Worm (Caenorhabditis elegans) whole organism, early embryonic: ENCODE data around the gene Y67D8C.6.

Experiments
- B0310.2 ChIP-seq: sonication (generic microtip); optimal IDR thresholded peaks from 2 replicates; lab custom pipeline; 2016; ENCODE audit warnings: mild to moderate bottlenecking, missing genetic modification characterization, missing compliant biosample characterization
- F13C5.2 ChIP-seq: sonication (generic microtip); optimal IDR thresholded peaks from 2 replicates; lab custom pipeline; 2017; ENCODE audit warnings: mild to moderate bottlenecking, missing genetic modification characterization, inconsistent platforms, missing compliant biosample characterization
- aly-1 ChIP-seq: sonication (generic microtip); optimal IDR thresholded peaks from 2 replicates; lab custom pipeline; 2016; ENCODE audit warnings: missing genetic modification characterization, missing compliant biosample characterization
- ama-1 ChIP-seq: fragments of 150-350 bp; optimal IDR thresholded peaks from 2 replicates; lab custom pipeline; 2014
- ceh-13 ChIP-seq: fragments of 200-800 bp; sonication (Bioruptor generic); optimal IDR thresholded peaks from 2 replicates; lab custom pipeline; 2018; ENCODE audit warnings: mild to moderate bottlenecking, missing genetic modification characterization, missing compliant biosample characterization
- ceh-36 ChIP-seq: sonication (generic microtip); optimal IDR thresholded peaks from 2 replicates; lab custom pipeline; 2016; ENCODE audit warnings: missing genetic modification characterization, inconsistent platforms, missing compliant biosample characterization
- ets-7 ChIP-seq: sonication (generic microtip); optimal IDR thresholded peaks from 2 replicates; lab custom pipeline; 2016; ENCODE audit warnings: missing genotype, missing genetic modification characterization, missing compliant biosample characterization
- flt-1 ChIP-seq: fragments of 200-800 bp; sonication (Bioruptor generic); IDR thresholded peaks from 2 replicates; pipeline ENCODE4 v1.3.6; 2022; ENCODE audit warnings: missing genetic modification characterization, missing compliant biosample characterization
- hmbx-1 ChIP-seq: sonication (generic microtip); optimal IDR thresholded peaks from 2 replicates; lab custom pipeline; 2016; ENCODE audit warnings: mild to moderate bottlenecking, missing genetic modification characterization, missing compliant biosample characterization
- hmg-4 ChIP-seq: fragments of 200-800 bp; sonication (Bioruptor generic); optimal IDR thresholded peaks from 2 replicates; lab custom pipeline; 2018; ENCODE audit warnings: mild to moderate bottlenecking, missing genetic modification characterization, missing compliant biosample characterization
- hnd-1 ChIP-seq: sonication (generic microtip); optimal IDR thresholded peaks from 2 replicates; lab custom pipeline; 2016; ENCODE audit warnings: missing genetic modification characterization, missing compliant biosample characterization
- pes-1 ChIP-seq: fragments of 200-800 bp; sonication (Bioruptor generic); IDR thresholded peaks from 2 replicates; pipeline ENCODE4 v1.3.6; 2022; ENCODE audit warnings: missing genetic modification reagents, missing genetic modification characterization, missing compliant biosample characterization
- tbx-37 ChIP-seq: fragments of 200-800 bp; sonication (Bioruptor generic); conservative IDR thresholded peaks from 2 replicates; pipeline ENCODE4 v1.3.6; 2022; ENCODE audit warnings: missing genetic modification reagents, missing genetic modification characterization, missing compliant biosample characterization
- tra-4 ChIP-seq: sonication (generic microtip); optimal IDR thresholded peaks from 2 replicates; lab custom pipeline; 2017; ENCODE audit warnings: missing genetic modification characterization, missing compliant biosample characterization

DNA sequence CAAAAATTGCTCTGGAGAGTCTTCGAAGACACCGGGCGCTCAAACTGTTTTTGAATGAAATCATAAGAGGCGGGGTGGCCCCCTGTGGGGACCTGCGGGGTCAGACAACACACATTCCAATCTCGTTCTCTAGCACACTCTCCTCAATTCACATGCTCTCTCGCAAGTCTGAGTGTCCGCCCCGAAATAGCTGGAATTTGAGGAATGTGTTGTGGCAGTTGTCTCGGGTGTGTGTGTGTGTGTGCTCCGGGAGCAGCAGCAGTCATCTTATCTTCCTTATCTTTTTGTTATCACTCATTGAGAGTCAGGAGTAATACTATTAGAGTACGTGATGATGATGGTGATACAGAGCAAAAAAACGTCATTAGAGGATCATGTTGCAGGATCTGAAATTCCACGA lies 33.3 kb downstream of the Y67D8C.6 start:
- TF ChIP-seq ama-1 (lab: Kevin White, UChicago) (no peak), pes-1 (GFP tag; lab: Robert Waterston, UW) (no peak), hmbx-1 (tag; lab: Kevin White, UChicago) (no peak), ceh-36 (tag; lab: Kevin White, UChicago) (no peak), tbx-37 (GFP tag; lab: Robert Waterston, UW) (no peak), ceh-13 (GFP tag; lab: Kevin White, UChicago) (no peak), F13C5.2 (tag; lab: Kevin White, UChicago) (no peak), flt-1 (GFP tag; lab: Robert Waterston, UW) (no peak), tra-4 (no peak), hnd-1 (tag; lab: Kevin White, UChicago) (no peak), aly-1 (tag; lab: Kevin White, UChicago) (no peak), hmg-4 (GFP tag; lab: Kevin White, UChicago) (no peak), ets-7 (tag; lab: Kevin White, UChicago) (no peak), B0310.2 (tag; lab: Kevin White, UChicago) (no peak)
